Worm (Caenorhabditis elegans) whole organism, L3 larva: ENCODE measurements around the gene ZK829.1.

Experiments used
- R02D3.7 ChIP-seq: fragments of 150-350 bp; optimal IDR thresholded peaks from 2 replicates; lab custom pipeline; 2014; ENCODE audit warnings: missing biosample characterization, missing genetic modification characterization
- ceh-16 ChIP-seq: sonication (generic microtip); optimal IDR thresholded peaks from 2 replicates; lab custom pipeline; 2017; ENCODE audit warnings: missing biosample characterization, missing genetic modification characterization
- ceh-28 ChIP-seq: fragments of 150-350 bp; optimal IDR thresholded peaks from 2 replicates; lab custom pipeline; 2014; ENCODE audit warnings: missing biosample characterization, missing genetic modification reagents, missing genetic modification characterization
- ceh-82 ChIP-seq: fragments of 150-350 bp; optimal IDR thresholded peaks from 2 replicates; lab custom pipeline; 2014; ENCODE audit warnings: missing biosample characterization, missing genetic modification characterization
- daf-12 ChIP-seq: fragments of 150-350 bp; optimal IDR thresholded peaks from 2 replicates; lab custom pipeline; 2014; ENCODE audit warnings: missing biosample characterization, missing genetic modification reagents, missing genetic modification characterization
- elt-1 ChIP-seq: fragments of 150-350 bp; optimal IDR thresholded peaks from 2 replicates; lab custom pipeline; 2014; ENCODE audit warnings: missing biosample characterization, missing genetic modification characterization
- elt-2 ChIP-seq: sonication (generic microtip); optimal IDR thresholded peaks from 2 replicates; lab custom pipeline; 2016; ENCODE audit warnings: missing genetic modification reagents, mild to moderate bottlenecking, missing genetic modification characterization, missing compliant biosample characterization
- elt-3 ChIP-seq, 3 experiments: fragments of 150-350 bp in 1 of 3; sonication (generic microtip) in 2 of 3; optimal IDR thresholded peaks; 2 replicates in 2 of 3; 4 replicates in 1 of 3; lab custom pipeline; 2014 to 2017; ENCODE audit warnings: missing biosample characterization in 3 of 3, missing genetic modification characterization in 3 of 3
- eor-1 ChIP-seq, 2 experiments: fragments of 150-350 bp; optimal IDR thresholded peaks; 2 replicates each; lab custom pipeline; 2014 to 2018; ENCODE audit warnings: missing biosample characterization in 2 of 2, missing genetic modification characterization in 2 of 2
- fkh-10 ChIP-seq: sonication (generic microtip); optimal IDR thresholded peaks from 2 replicates; lab custom pipeline; 2017; ENCODE audit warnings: missing biosample characterization, missing genetic modification reagents, missing genetic modification characterization
- hmg-11 ChIP-seq: sonication (generic microtip); optimal IDR thresholded peaks from 2 replicates; lab custom pipeline; 2016; ENCODE audit warnings: missing genetic modification characterization, missing compliant biosample characterization
- jun-1 ChIP-seq: fragments of 150-350 bp; optimal IDR thresholded peaks from 2 replicates; lab custom pipeline; 2014; ENCODE audit warnings: missing biosample characterization, missing genetic modification reagents, missing genetic modification characterization
- lin-39 ChIP-seq: fragments of 150-350 bp; optimal IDR thresholded peaks from 2 replicates; lab custom pipeline; 2018; ENCODE audit warnings: missing biosample characterization, missing genetic modification reagents, missing genetic modification characterization
- mml-1 ChIP-seq: fragments of 150-350 bp; sonication (generic microtip); optimal IDR thresholded peaks from 3 replicates; lab custom pipeline; 2014; ENCODE audit warnings: missing biosample characterization, missing genetic modification characterization
- nfya-1 ChIP-seq: sonication (generic microtip); optimal IDR thresholded peaks from 2 replicates; lab custom pipeline; 2017; ENCODE audit warnings: missing genetic modification characterization, mild to moderate bottlenecking, missing compliant biosample characterization, antibody characterized with exemption, moderate library complexity; ENCODE audit not compliant: insufficient read depth
- nhr-12 ChIP-seq: fragments of 150-350 bp; optimal IDR thresholded peaks from 2 replicates; lab custom pipeline; 2014; ENCODE audit warnings: missing biosample characterization, missing genetic modification characterization
- nhr-23 ChIP-seq: fragments of 150-350 bp; optimal IDR thresholded peaks from 2 replicates; lab custom pipeline; 2014; ENCODE audit warnings: missing biosample characterization, missing genetic modification reagents, missing genetic modification characterization
- nhr-25 ChIP-seq: sonication (generic microtip); optimal IDR thresholded peaks from 2 replicates; lab custom pipeline; 2017; ENCODE audit warnings: missing biosample characterization, missing genetic modification characterization
- nhr-43 ChIP-seq: sonication (generic microtip); optimal IDR thresholded peaks from 2 replicates; lab custom pipeline; 2016; ENCODE audit warnings: mild to moderate bottlenecking, missing genetic modification characterization, missing compliant biosample characterization; ENCODE audit not compliant: poor library complexity, severe bottlenecking
- nhr-76 ChIP-seq: fragments of 150-350 bp; sonication (generic microtip); optimal IDR thresholded peaks from 5 replicates; lab custom pipeline; 2014; ENCODE audit warnings: missing biosample characterization, missing genetic modification characterization
- nhr-77 ChIP-seq: fragments of 150-350 bp; optimal IDR thresholded peaks from 2 replicates; lab custom pipeline; 2014; ENCODE audit warnings: missing biosample characterization, missing genetic modification characterization
- pha-4 ChIP-seq: fragments of 150-350 bp; optimal IDR thresholded peaks from 2 replicates; lab custom pipeline; 2014; ENCODE audit warnings: missing biosample characterization, missing genetic modification reagents, missing genetic modification characterization
- pqm-1 ChIP-seq: fragments of 150-350 bp; optimal IDR thresholded peaks from 2 replicates; lab custom pipeline; 2017; ENCODE audit warnings: missing biosample characterization, missing genetic modification characterization, inconsistent platforms
- skn-1 ChIP-seq: fragments of 150-350 bp; optimal IDR thresholded peaks from 2 replicates; lab custom pipeline; 2014; ENCODE audit warnings: missing biosample characterization, missing genetic modification characterization
- snpc-4 ChIP-seq: fragments of 150-350 bp; optimal IDR thresholded peaks from 2 replicates; lab custom pipeline; 2014; ENCODE audit warnings: missing biosample characterization, missing genetic modification characterization
- tbx-2 ChIP-seq: sonication (generic microtip); optimal IDR thresholded peaks from 2 replicates; lab custom pipeline; 2016; ENCODE audit warnings: mild to moderate bottlenecking, missing genetic modification characterization, missing compliant biosample characterization
- unc-62 ChIP-seq: fragments of 150-350 bp; sonication (generic microtip); optimal IDR thresholded peaks from 4 replicates; lab custom pipeline; 2014; ENCODE audit warnings: missing biosample characterization, missing genetic modification reagents, missing genetic modification characterization
- ztf-4 ChIP-seq: fragments of 150-350 bp; optimal IDR thresholded peaks from 2 replicates; lab custom pipeline; 2014; ENCODE audit warnings: missing biosample characterization, missing genetic modification characterization

The ZK829.1 gene

DNA sequence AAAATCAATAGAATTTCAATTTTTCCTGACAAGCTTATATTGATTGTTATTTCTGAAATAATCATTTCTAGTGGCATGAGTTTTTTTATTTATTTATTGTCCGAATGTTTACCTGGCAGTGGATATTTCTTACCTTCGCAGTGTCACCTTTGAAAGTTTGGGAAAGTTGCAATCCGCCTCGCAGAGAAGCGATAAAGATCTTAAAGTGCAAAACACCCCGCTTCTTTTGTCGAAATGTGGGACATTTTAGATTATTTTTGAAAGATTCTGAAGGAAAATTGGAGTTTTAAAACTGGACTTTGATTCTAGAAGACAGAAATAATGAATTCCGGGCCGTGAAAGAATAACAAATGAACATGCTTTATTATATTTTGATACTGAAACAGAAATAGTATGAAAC, 33.5 kb downstream of the ZK829.1 start:
- no peak for TF ChIP-seq daf-12 (tag; lab: Kevin White, UChicago)
- TF ChIP-seq elt-1 (tag; lab: Kevin White, UChicago), result peak; percentile 24
- TF ChIP-seq R02D3.7 (tag; lab: Kevin White, UChicago), result no peak
- no peak for TF ChIP-seq fkh-10 (GFP tag; lab: Kevin White, UChicago)
- peak; percentile 49 for TF ChIP-seq nhr-23 (tag; lab: Kevin White, UChicago)

DNA sequence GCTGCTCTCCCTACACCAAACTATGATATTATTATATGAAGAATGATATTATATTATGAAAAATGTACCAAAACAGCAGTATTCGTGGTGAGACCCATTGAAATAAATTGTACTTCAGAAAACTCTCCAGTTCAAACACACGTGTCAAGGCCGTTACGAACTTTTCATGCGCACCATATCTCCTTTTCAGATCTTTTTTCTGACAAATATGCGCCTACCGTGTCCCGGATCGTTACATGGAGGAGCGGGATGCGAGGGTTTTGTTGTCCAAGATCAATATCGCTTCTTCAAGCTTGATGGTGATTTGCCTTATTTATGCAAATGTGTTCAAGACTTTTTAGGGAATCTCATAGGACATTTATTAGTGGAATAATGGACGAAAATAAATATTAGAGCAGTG, 38.5 kb downstream of the ZK829.1 start:
- TF ChIP-seq nhr-23 (tag; lab: Kevin White, UChicago) (no peak), mml-1 (no peak), nhr-43 (tag; lab: Kevin White, UChicago) (peak; percentile 61), elt-1 (tag; lab: Kevin White, UChicago) (peak; percentile 70)

DNA sequence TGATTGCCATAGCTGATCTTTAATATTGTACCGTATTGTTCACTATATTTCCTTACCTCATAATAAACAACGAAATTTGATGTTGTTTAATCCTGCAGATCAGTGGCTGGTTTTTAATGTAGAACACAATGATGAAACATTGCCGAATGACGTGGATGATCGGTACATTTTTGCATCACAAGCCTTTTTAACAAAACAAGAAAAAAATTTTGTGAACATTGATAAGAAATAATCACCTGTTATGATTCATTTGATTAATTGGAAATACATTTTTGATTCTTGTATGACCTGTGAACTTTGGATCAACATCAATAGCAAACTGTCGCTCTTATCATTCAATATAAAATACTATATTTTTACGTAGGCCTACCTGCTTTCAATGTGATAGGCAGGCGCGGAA, 39.4 kb downstream of the ZK829.1 start:
- TF ChIP-seq nhr-43 (tag; lab: Kevin White, UChicago) (peak; percentile 82), nfya-1 (tag; lab: Kevin White, UChicago) (peak; percentile 2), nhr-23 (tag; lab: Kevin White, UChicago) (peak; percentile 20), nhr-25 (tag; lab: Kevin White, UChicago) (peak; percentile 6), fkh-10 (GFP tag; lab: Kevin White, UChicago) (no peak)

DNA sequence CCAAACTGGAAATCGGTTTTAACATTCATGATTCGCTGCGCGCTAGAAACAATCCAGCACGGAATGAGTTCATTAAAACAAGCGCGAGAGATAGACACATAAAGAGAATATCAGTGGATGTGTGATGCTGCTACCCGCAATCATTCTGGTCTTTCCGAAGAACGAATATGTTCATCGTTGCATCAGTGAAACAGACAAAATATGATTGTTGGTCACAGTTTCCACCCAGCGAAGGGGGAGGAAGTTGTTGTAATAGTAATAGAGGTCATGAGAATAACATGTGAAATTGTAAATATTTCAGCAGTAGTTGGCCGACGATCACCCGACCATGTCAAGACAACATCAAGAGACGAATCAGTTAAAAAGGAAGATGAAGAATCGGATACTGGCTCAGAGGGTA, 41.0 kb downstream of the ZK829.1 start:
- TF ChIP-seq nhr-25 (tag; lab: Kevin White, UChicago), result peak; percentile 41
- TF ChIP-seq pha-4 (tag; lab: Kevin White, UChicago), result no peak
- TF ChIP-seq elt-3 (tag; optimal IDR thresholded peaks at IDR 0.05; lab: Kevin White, UChicago), result peak in 1 of 3 experiments; percentile 55
- TF ChIP-seq nhr-23 (tag; lab: Kevin White, UChicago), result peak; percentile 36
- no peak for TF ChIP-seq snpc-4 (tag; lab: Kevin White, UChicago)
- peak; percentile 94 for TF ChIP-seq nhr-43 (tag; lab: Kevin White, UChicago)

DNA sequence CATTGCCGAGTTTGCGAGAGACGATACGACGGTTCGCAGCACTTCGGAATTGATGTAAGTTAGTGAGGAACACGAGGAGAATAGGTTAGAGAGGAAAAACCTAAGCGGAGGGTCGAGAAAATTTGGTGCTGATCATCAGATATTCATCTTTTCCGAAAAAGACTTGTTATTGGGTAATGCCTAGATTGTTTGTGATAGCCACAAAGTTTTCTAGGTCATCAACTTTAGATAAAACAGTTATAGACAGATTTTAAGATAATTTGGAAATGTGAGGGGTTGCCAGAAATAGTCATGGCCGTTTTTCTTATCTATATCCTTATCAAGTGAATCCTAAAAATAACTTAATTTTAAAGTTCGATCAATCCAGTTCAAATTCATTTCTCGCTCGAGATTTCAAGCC, 41.8 kb downstream of the ZK829.1 start:
- peak; percentile 64 for TF ChIP-seq nhr-23 (tag; lab: Kevin White, UChicago)
- no peak for TF ChIP-seq nhr-76
- TF ChIP-seq nhr-43 (tag; lab: Kevin White, UChicago), result peak; percentile 78
- peak; percentile 94 for TF ChIP-seq elt-1 (tag; lab: Kevin White, UChicago)

DNA sequence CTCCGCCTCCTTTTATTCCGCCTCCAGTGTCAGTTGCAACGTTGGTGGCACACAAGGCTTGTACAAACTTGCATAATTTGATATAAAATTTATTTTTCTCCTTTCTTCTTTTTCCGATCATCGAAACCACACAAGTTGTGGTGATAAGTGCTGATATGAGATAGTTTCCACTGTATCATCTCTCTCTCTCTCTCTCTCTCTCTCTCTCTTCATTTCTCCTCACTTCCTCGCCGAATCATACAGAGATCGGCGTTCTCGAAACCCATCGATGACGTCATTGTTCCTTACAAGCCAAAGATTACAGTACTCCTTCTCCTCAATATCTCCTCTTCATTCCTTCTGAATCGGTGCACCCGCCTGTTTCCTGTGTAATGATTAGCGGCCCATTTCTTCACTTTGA, 42.9 kb downstream of the ZK829.1 start, which contains the start of gene nhr-43:
nhr-43 (plus strand) TSS at position 233 of the 400 bp plus-strand sequence.
- TF ChIP-seq unc-62 (GFP tag; lab: Kevin White, UChicago) (no peak), elt-3 (tag; optimal IDR thresholded peaks at IDR 0.05; lab: Kevin White, UChicago) (peak in 1 of 3 experiments; percentile 72), nhr-25 (tag; lab: Kevin White, UChicago) (peak; percentile 48), nhr-43 (tag; lab: Kevin White, UChicago) (peak; percentile 98), nhr-23 (tag; lab: Kevin White, UChicago) (peak; percentile 64), jun-1 (tag; lab: Kevin White, UChicago) (no peak), tbx-2 (peak; percentile 40), nfya-1 (tag; lab: Kevin White, UChicago) (peak; percentile 8)

DNA sequence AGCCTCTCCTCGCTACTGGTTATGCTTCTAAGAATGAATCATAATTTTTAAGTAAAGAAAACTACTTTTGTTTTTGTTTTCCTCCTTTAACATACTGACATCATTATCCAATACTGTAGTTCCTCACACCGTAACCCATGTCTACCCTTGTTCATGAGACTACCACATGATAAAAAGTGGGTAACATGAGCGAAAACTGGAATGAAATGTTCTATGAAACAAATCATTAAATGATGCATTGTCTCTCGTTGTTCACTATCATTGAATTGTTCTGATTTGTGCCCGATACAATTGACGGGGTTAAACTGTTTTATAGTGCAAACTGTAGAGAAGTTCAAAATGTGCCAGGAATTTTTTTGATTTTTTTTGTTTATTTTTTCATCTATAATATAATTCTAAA, 44.5 kb downstream of the ZK829.1 start:
- TF ChIP-seq pqm-1 (tag; lab: Kevin White, UChicago) (peak; percentile 48), tbx-2 (no peak), nfya-1 (tag; lab: Kevin White, UChicago) (peak; percentile 47), nhr-23 (tag; lab: Kevin White, UChicago) (peak; percentile 74), nhr-43 (tag; lab: Kevin White, UChicago) (peak; percentile 93), snpc-4 (tag; lab: Kevin White, UChicago) (no peak), nhr-25 (tag; lab: Kevin White, UChicago) (peak; percentile 47), elt-2 (tag; lab: Kevin White, UChicago) (peak; percentile 13), elt-3 (tag; optimal IDR thresholded peaks at IDR 0.05; lab: Kevin White, UChicago) (peak in 2 of 3 experiments; percentile 28 to 36), ztf-4 (tag; lab: Kevin White, UChicago) (no peak)

DNA sequence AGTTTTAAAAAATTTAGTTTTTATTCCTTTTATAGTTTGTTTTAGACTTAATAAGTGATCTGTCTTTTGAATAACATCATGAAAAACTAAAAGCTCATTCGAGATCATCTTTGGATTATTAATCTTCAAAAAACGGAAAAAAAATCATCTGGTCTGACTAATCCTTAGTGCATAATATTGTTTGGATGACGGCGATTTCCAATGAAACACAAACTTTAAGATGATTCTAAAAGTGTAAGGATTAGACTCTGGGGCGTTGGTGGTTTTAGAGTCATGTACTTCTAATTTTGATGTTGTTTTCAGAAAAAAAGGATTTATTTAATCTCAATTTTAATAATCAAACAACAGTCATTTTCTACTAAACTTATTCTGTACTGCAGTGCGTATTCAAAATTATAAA, 48.9 kb downstream of the ZK829.1 start:
- no peak for TF ChIP-seq mml-1
- TF ChIP-seq hmg-11 (tag; lab: Kevin White, UChicago), result no peak
- TF ChIP-seq nhr-77 (tag; lab: Kevin White, UChicago), result no peak
- no peak for TF ChIP-seq lin-39
- TF ChIP-seq nhr-12 (tag; lab: Kevin White, UChicago), result no peak
- TF ChIP-seq ceh-28 (tag; lab: Kevin White, UChicago), result no peak
- no peak for TF ChIP-seq ceh-16 (tag; lab: Kevin White, UChicago)
- TF ChIP-seq eor-1 (tag; optimal IDR thresholded peaks at IDR 0.05; lab: Kevin White, UChicago), result no peak
- TF ChIP-seq ceh-82 (tag; lab: Kevin White, UChicago), result no peak
- TF ChIP-seq skn-1 (tag; lab: Kevin White, UChicago), result no peak
- no peak for TF ChIP-seq pha-4 (tag; lab: Kevin White, UChicago)
